Fruit fly (Drosophila melanogaster) whole organism, embryonic: Measurements from ENCODE around the gene fend.

ENCODE experiments used
- Awh ChIP-seq: fragments of 200-800 bp; sonication (Bioruptor generic); IDR thresholded peaks from 2 replicates; pipeline ENCODE4, ENCODE4 v1.3.6; 2022; ENCODE audit warnings: missing biosample characterization, missing genetic modification characterization
- Bgb ChIP-seq: fragments of 200-800 bp; sonication (Bioruptor generic); IDR thresholded peaks from 2 replicates; pipeline ENCODE4 v1.3.6; 2022; ENCODE audit warnings: missing biosample characterization, missing genetic modification characterization; ENCODE audit not compliant: partially characterized antibody
- Bteb2 ChIP-seq: fragments of 200-800 bp; sonication (Bioruptor generic); optimal IDR thresholded peaks from 2 replicates; lab custom pipeline; 2016; ENCODE audit warnings: missing biosample characterization, missing genetic modification characterization
- CG10147 ChIP-seq: fragments of 200-800 bp; sonication (Bioruptor generic); optimal IDR thresholded peaks from 2 replicates; lab custom pipeline; 2019; ENCODE audit warnings: missing biosample characterization, mild to moderate bottlenecking, missing genetic modification characterization, moderate library complexity
- CG10366 ChIP-seq: fragments of 200-800 bp; sonication (Bioruptor generic); IDR thresholded peaks from 2 replicates; pipeline ENCODE4 v1.3.6; 2022; ENCODE audit warnings: missing biosample characterization, missing genetic modification characterization
- CG11085 ChIP-seq: fragments of 200-800 bp; sonication (Bioruptor generic); IDR thresholded peaks from 2 replicates; pipeline ENCODE4 v1.3.6; 2022; ENCODE audit warnings: missing biosample characterization, missing genetic modification characterization
- CG11560 ChIP-seq: fragments of 200-800 bp; sonication (Bioruptor generic); IDR thresholded peaks from 3 replicates; pipeline ENCODE4 v1.3.6; 2022; ENCODE audit warnings: missing biosample characterization, missing genetic modification characterization
- CG15011 ChIP-seq: fragments of 200-800 bp; sonication (Bioruptor generic); optimal IDR thresholded peaks from 3 replicates; lab custom pipeline; 2018; ENCODE audit warnings: missing biosample characterization, mild to moderate bottlenecking, missing genetic modification characterization
- CG1529 ChIP-seq: fragments of 200-800 bp; sonication (Bioruptor generic); optimal IDR thresholded peaks from 3 replicates; lab custom pipeline; 2018; ENCODE audit warnings: missing biosample characterization, missing genetic modification characterization
- CG17359 ChIP-seq: fragments of 200-800 bp; sonication (Bioruptor generic); optimal IDR thresholded peaks from 3 replicates; lab custom pipeline; 2018; ENCODE audit warnings: missing biosample characterization, mild to moderate bottlenecking, missing genetic modification characterization, moderate library complexity
- CG2120 ChIP-seq: fragments of 200-800 bp; sonication (Bioruptor generic); optimal IDR thresholded peaks from 3 replicates; lab custom pipeline; 2016; ENCODE audit warnings: missing biosample characterization, missing genetic modification characterization
- CG31441 ChIP-seq: fragments of 200-800 bp; sonication (Bioruptor generic); IDR thresholded peaks from 2 replicates; pipeline ENCODE4 v1.3.6; 2022; ENCODE audit warnings: missing biosample characterization, missing genetic modification characterization
- CG3847 ChIP-seq: fragments of 200-800 bp; sonication (Bioruptor generic); IDR thresholded peaks from 2 replicates; pipeline ENCODE4 v1.3.6; 2022; ENCODE audit warnings: missing biosample characterization, missing genetic modification characterization
- CG5245 ChIP-seq: fragments of 200-800 bp; sonication (Bioruptor generic); optimal IDR thresholded peaks from 3 replicates; lab custom pipeline; 2016; ENCODE audit warnings: missing biosample characterization, missing genetic modification characterization
- CG7372 ChIP-seq: fragments of 200-800 bp; sonication (Bioruptor generic); IDR thresholded peaks from 2 replicates; pipeline ENCODE4 v1.3.6; 2022; ENCODE audit warnings: missing biosample characterization, missing genetic modification characterization
- CG8089 ChIP-seq: fragments of 200-800 bp; sonication (Bioruptor generic); optimal IDR thresholded peaks from 3 replicates; lab custom pipeline; 2016; ENCODE audit warnings: missing biosample characterization, missing genetic modification characterization
- CHES-1-like ChIP-seq: fragments of 200-800 bp; sonication (Bioruptor generic); optimal IDR thresholded peaks from 2 replicates; lab custom pipeline; 2016; ENCODE audit warnings: missing biosample characterization, missing genetic modification characterization
- CkIIα-i1 ChIP-seq: fragments of 200-800 bp; sonication (Bioruptor generic); IDR thresholded peaks from 2 replicates; pipeline ENCODE4 v1.3.6; 2022; ENCODE audit warnings: missing biosample characterization, missing genetic modification characterization
- Dbx ChIP-seq: fragments of 200-800 bp; sonication (Bioruptor generic); IDR thresholded peaks from 3 replicates; pipeline ENCODE4 v1.3.6; 2022; ENCODE audit warnings: missing biosample characterization, missing genetic modification characterization
- Dp ChIP-seq: fragments of 200-800 bp; sonication (Bioruptor generic); optimal IDR thresholded peaks from 2 replicates; lab custom pipeline; 2018; ENCODE audit warnings: missing biosample characterization, mild to moderate bottlenecking, missing genetic modification characterization, moderate library complexity
- Fer1 ChIP-seq: fragments of 200-800 bp; sonication (Bioruptor generic); optimal IDR thresholded peaks from 2 replicates; lab custom pipeline; 2017; ENCODE audit warnings: missing biosample characterization, mild to moderate bottlenecking, missing genetic modification characterization
- Gsc ChIP-seq: fragments of 200-800 bp; sonication (Bioruptor generic); IDR thresholded peaks from 2 replicates; pipeline ENCODE4 v1.3.6; 2022; ENCODE audit warnings: missing biosample characterization, missing genetic modification characterization
- HLH4C ChIP-seq: fragments of 200-800 bp; sonication (Bioruptor generic); IDR thresholded peaks from 3 replicates; pipeline ENCODE4 v1.3.6; 2022; ENCODE audit warnings: missing biosample characterization, missing genetic modification characterization; ENCODE audit not compliant: partially characterized antibody
- Lim3 ChIP-seq: fragments of 200-800 bp; sonication (Bioruptor generic); IDR thresholded peaks from 2 replicates; pipeline ENCODE4 v1.3.6; 2022; ENCODE audit warnings: missing biosample characterization, missing genetic modification characterization
- Oaz ChIP-seq: fragments of 200-800 bp; sonication (Bioruptor generic); IDR thresholded peaks from 2 replicates; pipeline ENCODE4 v1.3.6; 2022; ENCODE audit warnings: missing biosample characterization, missing genetic modification characterization
- Scr ChIP-seq: fragments of 200-800 bp; sonication (Bioruptor generic); IDR thresholded peaks from 2 replicates; pipeline ENCODE4 v1.3.6; 2022; ENCODE audit warnings: missing biosample characterization, missing genetic modification characterization; ENCODE audit not compliant: partially characterized antibody
- Sin3A ChIP-seq: fragments of >200 bp; optimal IDR thresholded peaks from 2 replicates; lab custom pipeline; 2018
- YL-1 ChIP-seq: fragments of 200-800 bp; sonication (Bioruptor generic); optimal IDR thresholded peaks from 3 replicates; lab custom pipeline; 2017; ENCODE audit warnings: missing biosample characterization, mild to moderate bottlenecking, missing genetic modification characterization
- amos ChIP-seq: fragments of 200-800 bp; sonication (Bioruptor generic); IDR thresholded peaks from 2 replicates; pipeline ENCODE4 v1.3.6; 2022; ENCODE audit warnings: missing biosample characterization, missing genetic modification characterization; ENCODE audit not compliant: partially characterized antibody
- ash1 ChIP-seq: fragments of 200-800 bp; sonication (Bioruptor generic); optimal IDR thresholded peaks from 2 replicates; lab custom pipeline; 2018; ENCODE audit warnings: missing biosample characterization, mild to moderate bottlenecking, missing genetic modification characterization
- crc ChIP-seq: fragments of 200-800 bp; sonication (Bioruptor generic); optimal IDR thresholded peaks from 2 replicates; lab custom pipeline; 2016; ENCODE audit warnings: missing biosample characterization, missing genetic modification characterization
- dati ChIP-seq: fragments of 200-800 bp; sonication (Bioruptor generic); IDR thresholded peaks from 2 replicates; pipeline ENCODE4 v1.3.6; 2022; ENCODE audit warnings: missing biosample characterization, missing genetic modification characterization
- dpn ChIP-seq, 2 experiments: fragments of 200-800 bp; sonication (Bioruptor generic); optimal IDR thresholded peaks; 3 replicates each; lab custom pipeline; 2016; ENCODE audit warnings: missing biosample characterization in 2 of 2, missing genetic modification characterization in 2 of 2
- dysf ChIP-seq: fragments of 200-800 bp; sonication (Bioruptor generic); IDR thresholded peaks from 3 replicates; pipeline ENCODE4 v1.3.6; 2022; ENCODE audit warnings: missing biosample characterization, missing genetic modification characterization
- eve ChIP-seq, 2 experiments: fragments of >200 bp; optimal IDR thresholded peaks; 2 replicates each; lab custom pipeline; 2017; ENCODE audit warnings: missing biosample characterization in 2 of 2, missing genetic modification characterization in 2 of 2
- eyg ChIP-seq: fragments of 200-800 bp; sonication (Bioruptor generic); optimal IDR thresholded peaks from 3 replicates; lab custom pipeline; 2016; ENCODE audit warnings: missing biosample characterization, missing genetic modification characterization
- fru ChIP-seq: fragments of >200 bp; optimal IDR thresholded peaks from 2 replicates; lab custom pipeline; 2017
- gfzf ChIP-seq: fragments of 200-800 bp; sonication (Bioruptor generic); optimal IDR thresholded peaks from 2 replicates; lab custom pipeline; 2016; ENCODE audit warnings: missing biosample characterization, mild to moderate bottlenecking, missing genetic modification characterization, moderate library complexity
- inv ChIP-seq: fragments of 200-800 bp; sonication (Bioruptor generic); IDR thresholded peaks from 2 replicates; pipeline ENCODE4 v1.3.6; 2022; ENCODE audit warnings: missing biosample characterization, missing genetic modification characterization; ENCODE audit not compliant: partially characterized antibody
- ken ChIP-seq: fragments of 200-800 bp; sonication (Bioruptor generic); IDR thresholded peaks from 3 replicates; pipeline ENCODE4 v1.3.6; 2022; ENCODE audit warnings: missing biosample characterization, missing genetic modification characterization
- lbe ChIP-seq: fragments of 200-800 bp; sonication (Bioruptor generic); optimal IDR thresholded peaks from 2 replicates; lab custom pipeline; 2016; ENCODE audit warnings: missing biosample characterization, mild to moderate bottlenecking, missing genetic modification characterization
- phol ChIP-seq: fragments of 200-800 bp; sonication (Bioruptor generic); optimal IDR thresholded peaks from 3 replicates; lab custom pipeline; 2018; ENCODE audit warnings: missing biosample characterization, mild to moderate bottlenecking, missing genetic modification characterization, moderate library complexity
- prd ChIP-seq, 3 experiments: fragments of >200 bp in 2 of 3; fragments of 200-800 bp in 1 of 3; sonication (Bioruptor generic) in 1 of 3; optimal IDR thresholded peaks in 2 of 3; IDR thresholded peaks in 1 of 3; 2 replicates in 2 of 3; 3 replicates in 1 of 3; pipeline versions ENCODE4 v1.3.6 to Lab custom; 2017 to 2022; ENCODE audit warnings: missing biosample characterization in 1 of 3, missing genetic modification characterization in 1 of 3
- sd ChIP-seq: fragments of 200-800 bp; sonication (Bioruptor generic); optimal IDR thresholded peaks from 3 replicates; lab custom pipeline; 2018; ENCODE audit warnings: missing biosample characterization, mild to moderate bottlenecking, missing genetic modification characterization, moderate library complexity
- shn ChIP-seq: fragments of 200-800 bp; sonication (Bioruptor generic); optimal IDR thresholded peaks from 3 replicates; lab custom pipeline; 2016; ENCODE audit warnings: missing biosample characterization, missing genetic modification characterization
- sna ChIP-seq: fragments of 200-800 bp; sonication (Bioruptor generic); IDR thresholded peaks from 2 replicates; pipeline ENCODE4 v1.3.6; 2022; ENCODE audit warnings: missing biosample characterization, missing genetic modification characterization; ENCODE audit not compliant: partially characterized antibody
- so ChIP-seq: fragments of 200-800 bp; sonication (Bioruptor generic); IDR thresholded peaks from 3 replicates; pipeline ENCODE4 v1.3.6; 2022; ENCODE audit warnings: missing biosample characterization, missing genetic modification characterization
- sqz ChIP-seq: fragments of 200-800 bp; sonication (Bioruptor generic); optimal IDR thresholded peaks from 3 replicates; lab custom pipeline; 2018; ENCODE audit warnings: missing biosample characterization, mild to moderate bottlenecking, missing genetic modification characterization
- tap ChIP-seq: fragments of 200-800 bp; optimal IDR thresholded peaks from 3 replicates; lab custom pipeline; 2019; ENCODE audit warnings: missing biosample characterization, mild to moderate bottlenecking, missing genetic modification characterization, moderate library complexity
- tup ChIP-seq: fragments of 200-800 bp; sonication (Bioruptor generic); optimal IDR thresholded peaks from 2 replicates; lab custom pipeline; 2016; ENCODE audit warnings: missing biosample characterization, mild to moderate bottlenecking, missing genetic modification characterization, moderate library complexity
- vnd ChIP-seq: fragments of 200-800 bp; sonication (Bioruptor generic); IDR thresholded peaks from 3 replicates; pipeline ENCODE4 v1.3.6; 2022; ENCODE audit warnings: missing biosample characterization, missing genetic modification characterization; ENCODE audit not compliant: partially characterized antibody
- z ChIP-seq: fragments of 200-800 bp; sonication (Bioruptor generic); IDR thresholded peaks from 3 replicates; pipeline ENCODE4 v1.3.6; 2022; ENCODE audit warnings: missing biosample characterization, missing genetic modification characterization

The fend gene

dm6 chrX:9158366-9158765 lies 23.5 kb upstream of the fend start, which contains the start of the genes Ost48 and Dlip1 (continued):
- TF ChIP-seq fru (lab: Kevin White, UChicago): no peak
- TF ChIP-seq Sin3A (lab: Kevin White, UChicago): peak; percentile 24
- no peak for TF ChIP-seq CG17359 (tag; lab: Kevin White, UChicago)
- no peak for TF ChIP-seq so
- no peak for TF ChIP-seq CG10366 (GFP tag; lab: Robert Waterston, UW)
- TF ChIP-seq amos: peak; percentile 43; the same call in 1 of the 2 replicates
- no peak for TF ChIP-seq dpn (GFP tag; optimal IDR thresholded peaks at IDR 0.05; lab: Kevin White, UChicago)
- TF ChIP-seq CG10147: no peak
- peak; percentile 62; the same call in 2 of the 3 replicates for TF ChIP-seq CG11560 (tag; lab: Robert Waterston, UW)
- 0 out of 2 replicates have a peak, but pooled peaks have one; percentile 15 for TF ChIP-seq Bgb (GFP tag; lab: Robert Waterston, UW)
- no peak for TF ChIP-seq CG11085 (GFP tag; lab: Robert Waterston, UW)
- no peak for TF ChIP-seq Bteb2 (GFP tag; lab: Kevin White, UChicago)
- TF ChIP-seq Awh (GFP tag; lab: Robert Waterston, UW): no peak
- TF ChIP-seq sna: no peak
- peak; percentile 49; the same call in 1 of the 2 replicates for TF ChIP-seq Scr (GFP tag; lab: Robert Waterston, UW)
- peak; percentile 37 for TF ChIP-seq YL-1
- TF ChIP-seq CG31441 (GFP tag; lab: Robert Waterston, UW): no peak
- no peak for TF ChIP-seq prd (optimal IDR thresholded peaks at IDR 0.05; lab: Kevin White, UChicago)
- no peak for TF ChIP-seq prd (GFP tag; IDR thresholded peaks at IDR 0.05; lab: Robert Waterston, UW)
- no peak for TF ChIP-seq lbe (GFP tag; lab: Kevin White, UChicago)
- no peak for TF ChIP-seq Oaz (GFP tag; lab: Robert Waterston, UW)
- TF ChIP-seq CG15011 (GFP tag; lab: Kevin White, UChicago): no peak
- no peak for TF ChIP-seq tup (GFP tag; lab: Kevin White, UChicago)
- peak; percentile 77 for TF ChIP-seq sqz (GFP tag; lab: Kevin White, UChicago)
- no peak for TF ChIP-seq CkIIα-i1
- no peak for TF ChIP-seq CHES-1-like
- no peak for TF ChIP-seq Lim3 (GFP tag; lab: Robert Waterston, UW)
- no peak for TF ChIP-seq crc
- no peak for TF ChIP-seq CG7372 (GFP tag; lab: Robert Waterston, UW)
- no peak for TF ChIP-seq CG3847 (GFP tag; lab: Robert Waterston, UW)
- no peak; the same call in 1 of the 2 replicates for TF ChIP-seq inv (GFP tag; lab: Robert Waterston, UW)
- no peak for TF ChIP-seq Dbx (GFP tag; lab: Robert Waterston, UW)
- TF ChIP-seq CG1529 (GFP tag; lab: Kevin White, UChicago): no peak
- TF ChIP-seq CG2120: no peak
- TF ChIP-seq sd (tag; lab: Kevin White, UChicago): peak; percentile 34
- no peak for TF ChIP-seq eve (GFP tag; optimal IDR thresholded peaks at IDR 0.05; lab: Kevin White, UChicago)
- no peak for TF ChIP-seq Gsc (GFP tag; lab: Robert Waterston, UW)
- TF ChIP-seq CG8089: no peak
- no peak for TF ChIP-seq dati (GFP tag; lab: Robert Waterston, UW)
- TF ChIP-seq tap (tag; lab: Kevin White, UChicago): no peak
- TF ChIP-seq phol: peak; percentile 36
- TF ChIP-seq HLH4C (GFP tag; lab: Robert Waterston, UW): peak; percentile 39; the same call in 1 of the 3 replicates
- TF ChIP-seq CG5245: no peak
- peak; percentile 51 for TF ChIP-seq Dp
- TF ChIP-seq z (GFP tag; lab: Robert Waterston, UW): no peak
- no peak for TF ChIP-seq ken (GFP tag; lab: Robert Waterston, UW)
- 0 out of 3 replicates have a peak, but pooled peaks have one; percentile 30 for TF ChIP-seq vnd
- TF ChIP-seq dysf (GFP tag; lab: Robert Waterston, UW): no peak
- no peak for TF ChIP-seq ash1 (GFP tag; lab: Kevin White, UChicago)
- TF ChIP-seq Fer1: no peak
- no peak for TF ChIP-seq shn (GFP tag; lab: Kevin White, UChicago)
- no peak for TF ChIP-seq eyg (GFP tag; lab: Kevin White, UChicago)
- TF ChIP-seq gfzf: peak; percentile 64
